Fruit fly (Drosophila melanogaster): ENCODE measurements around the gene CG9331.
A peak's percentile ranks its signal among the peaks of the same experiment; 100 is the strongest.

Gene CG9331

dm6 chr2L:20831060-20831459 lies 8.4 kb downstream of the CG9331 start, which contains the start of gene CG31674 (continued):
- TF ChIP-seq CG7928 (GFP tag; optimal IDR thresholded peaks at IDR 0.05) (no peak), crp (GFP tag; optimal IDR thresholded peaks at IDR 0.05) (no peak), Abd-B (GFP tag; optimal IDR thresholded peaks at IDR 0.05) (no peak), CG6854 (GFP tag; optimal IDR thresholded peaks at IDR 0.05) (no peak), Nf-YA (GFP tag; IDR thresholded peaks at IDR 0.05) (no peak), ro (GFP tag; IDR thresholded peaks at IDR 0.05) (no peak), CG10366 (GFP tag; IDR thresholded peaks at IDR 0.05) (no peak), Hey (tag; optimal IDR thresholded peaks at IDR 0.05) (no peak), D19B (GFP tag; optimal IDR thresholded peaks at IDR 0.05) (no peak), Ada2b (GFP tag; IDR thresholded peaks at IDR 0.05) (no peak), knrl (GFP tag; IDR thresholded peaks at IDR 0.05; ENCODE audit: partially characterized antibody) (no peak), CG11398 (GFP tag; optimal IDR thresholded peaks at IDR 0.05) (no peak), CG17186 (GFP tag; optimal IDR thresholded peaks at IDR 0.05) (no peak), pb (GFP tag; optimal IDR thresholded peaks at IDR 0.05) (no peak), Nf-YC (tag; optimal IDR thresholded peaks at IDR 0.05) (peak; percentile 31), row (GFP tag; IDR thresholded peaks at IDR 0.05) (no peak), pum (GFP tag; optimal IDR thresholded peaks at IDR 0.05) (no peak), gro (GFP tag; optimal IDR thresholded peaks at IDR 0.05) (peak; percentile 47), Blimp-1 (GFP tag; optimal IDR thresholded peaks at IDR 0.05) (no peak), CG3163 (GFP tag; optimal IDR thresholded peaks at IDR 0.05) (peak; percentile 96), Bgb (GFP tag; IDR thresholded peaks at IDR 0.05; ENCODE audit: partially characterized antibody) (no peak; the same call in 1 of the 2 replicates), CG4820 (GFP tag; optimal IDR thresholded peaks at IDR 0.05) (no peak), CG30403 (GFP tag; optimal IDR thresholded peaks at IDR 0.05) (no peak), CG4707 (GFP tag; optimal IDR thresholded peaks at IDR 0.05) (no peak), CG10654 (GFP tag; optimal IDR thresholded peaks at IDR 0.05) (no peak), tll (GFP tag; optimal IDR thresholded peaks at IDR 0.05) (no peak), HLH54F (GFP tag; optimal IDR thresholded peaks at IDR 0.05) (no peak), bab2 (GFP tag; optimal IDR thresholded peaks at IDR 0.05) (no peak), CG8290 (GFP tag; optimal IDR thresholded peaks at IDR 0.05) (no peak), CG8290 (tag; optimal IDR thresholded peaks at IDR 0.05) (peak in 1 of 2 experiments; percentile 19), Dfd (GFP tag; optimal IDR thresholded peaks at IDR 0.05) (no peak), HLH4C (GFP tag; IDR thresholded peaks at IDR 0.05; ENCODE audit: partially characterized antibody) (no peak), CG1233 (GFP tag; optimal IDR thresholded peaks at IDR 0.05) (no peak), Poxn (GFP tag; IDR thresholded peaks at IDR 0.05) (no peak), CG30020 (tag; optimal IDR thresholded peaks at IDR 0.05) (no peak), CG10209 (GFP tag; optimal IDR thresholded peaks at IDR 0.05) (no peak), Vsx1 (GFP tag; optimal IDR thresholded peaks at IDR 0.05) (no peak), Side (GFP tag; optimal IDR thresholded peaks at IDR 0.05) (no peak), jigr1 (GFP tag; IDR thresholded peaks at IDR 0.05) (no peak), tap (tag; optimal IDR thresholded peaks at IDR 0.05) (no peak), CG14860 (GFP tag; IDR thresholded peaks at IDR 0.05; ENCODE audit: partially characterized antibody) (no peak), CG7839 (tag; optimal IDR thresholded peaks at IDR 0.05) (peak; percentile 20), trh (GFP tag; optimal IDR thresholded peaks at IDR 0.05) (no peak), ap (GFP tag; IDR thresholded peaks at IDR 0.05) (no peak), HHEX (GFP tag; optimal IDR thresholded peaks at IDR 0.05) (no peak), H15 (GFP tag; IDR thresholded peaks at IDR 0.05) (no peak), CG7271 (tag; optimal IDR thresholded peaks at IDR 0.05) (no peak), ems (GFP tag; optimal IDR thresholded peaks at IDR 0.05) (no peak), stwl (tag; optimal IDR thresholded peaks at IDR 0.05) (no peak), CG10543 (GFP tag; optimal IDR thresholded peaks at IDR 0.05) (no peak), seq (GFP tag; IDR thresholded peaks at IDR 0.05) (no peak), vnd (GFP tag; IDR thresholded peaks at IDR 0.05; ENCODE audit: partially characterized antibody) (no peak)

Measured in whole organism, embryonic.